Worm (Caenorhabditis elegans) whole organism, late embryonic: ENCODE results near the gene helq-1.

Experiments
- F13H6.1 ChIP-seq: sonication (generic microtip); optimal IDR thresholded peaks from 2 replicates; lab custom pipeline; 2016; ENCODE audit warnings: missing genetic modification characterization, missing compliant biosample characterization
- K09A11.1 ChIP-seq: sonication (generic microtip); optimal IDR thresholded peaks from 2 replicates; lab custom pipeline; 2017; ENCODE audit warnings: antibody characterized with exemption, mild to moderate bottlenecking, missing genetic modification characterization, missing compliant biosample characterization; ENCODE audit not compliant: insufficient read depth
- ama-1 ChIP-seq: fragments of 150-350 bp; optimal IDR thresholded peaks from 2 replicates; lab custom pipeline; 2014
- ceh-24 ChIP-seq: sonication (generic microtip); optimal IDR thresholded peaks from 2 replicates; lab custom pipeline; 2016; ENCODE audit warnings: mild to moderate bottlenecking, missing genetic modification characterization, missing compliant biosample characterization
- ceh-34 ChIP-seq: sonication (generic microtip); optimal IDR thresholded peaks from 2 replicates; lab custom pipeline; 2016; ENCODE audit warnings: mild to moderate bottlenecking, missing genetic modification characterization, missing compliant biosample characterization
- ceh-9 ChIP-seq: sonication (generic microtip); optimal IDR thresholded peaks from 2 replicates; lab custom pipeline; 2016; ENCODE audit warnings: mild to moderate bottlenecking, missing genetic modification characterization, inconsistent platforms, missing compliant biosample characterization
- hlh-8 ChIP-seq: sonication (generic microtip); optimal IDR thresholded peaks from 2 replicates; lab custom pipeline; 2016; ENCODE audit warnings: missing genotype, missing genetic modification characterization, missing compliant biosample characterization
- lim-6 ChIP-seq: sonication (generic microtip); optimal IDR thresholded peaks from 2 replicates; lab custom pipeline; 2016; ENCODE audit warnings: missing genetic modification characterization, missing compliant biosample characterization
- pag-3 ChIP-seq: sonication (generic microtip); optimal IDR thresholded peaks from 2 replicates; lab custom pipeline; 2016; ENCODE audit warnings: missing compliant biosample characterization, missing genetic modification characterization, borderline replicate concordance
- pha-4 ChIP-seq: fragments of 150-350 bp; optimal IDR thresholded peaks from 2 replicates; lab custom pipeline; 2018; ENCODE audit warnings: missing biosample characterization, missing genetic modification reagents, missing genetic modification characterization
- pqm-1 ChIP-seq: sonication (generic microtip); optimal IDR thresholded peaks from 2 replicates; lab custom pipeline; 2016; ENCODE audit warnings: missing genetic modification characterization, missing compliant biosample characterization
- tbx-2 ChIP-seq: sonication (generic microtip); optimal IDR thresholded peaks from 2 replicates; lab custom pipeline; 2016; ENCODE audit warnings: missing genetic modification characterization, missing compliant biosample characterization
- unc-55 ChIP-seq: sonication (generic microtip); optimal IDR thresholded peaks from 2 replicates; lab custom pipeline; 2017; ENCODE audit warnings: missing biosample characterization, missing genetic modification reagents, missing genetic modification characterization

ce11 chrIII:537054-537453 lies 49.9 kb downstream of the helq-1 start:
- TF ChIP-seq F13H6.1 (tag; lab: Kevin White, UChicago) (no peak), pqm-1 (tag; lab: Kevin White, UChicago) (no peak), ceh-24 (tag; lab: Kevin White, UChicago) (no peak), hlh-8 (no peak), ceh-34 (tag; lab: Kevin White, UChicago) (no peak), pha-4 (tag; lab: Kevin White, UChicago) (no peak), tbx-2 (tag; lab: Kevin White, UChicago) (no peak), ceh-9 (tag; lab: Kevin White, UChicago) (no peak), unc-55 (GFP tag; lab: Kevin White, UChicago) (no peak), pag-3 (tag; lab: Kevin White, UChicago) (no peak), ama-1 (lab: Kevin White, UChicago) (no peak), lim-6 (no peak), K09A11.1 (tag; lab: Kevin White, UChicago) (no peak)
